Worm (Caenorhabditis elegans): ENCODE results near the gene ZC239.17.
"Not testable (repeated sequence)": the region's sequence is repeated elsewhere in the genome, so short reads cannot be mapped to it uniquely, and the experiment has no call there.

ce11 chrII:3215762-3216161 lies 9.9 kb downstream of the ZC239.17 start, which contains the start of gene ZC239.3:
- TF ChIP-seq tbx-2 (tag; optimal IDR thresholded peaks at IDR 0.05); ztf-11 (tag; optimal IDR thresholded peaks at IDR 0.05); lir-3 (tag; optimal IDR thresholded peaks at IDR 0.05; ENCODE audit: poor library complexity); fkh-10 (GFP tag; optimal IDR thresholded peaks at IDR 0.05); nhr-85 (tag); nhr-77 (tag; optimal IDR thresholded peaks at IDR 0.05); pqm-1 (tag; optimal IDR thresholded peaks at IDR 0.05): not testable (repeated sequence)
